Fruit fly (Drosophila melanogaster) whole organism, embryonic: ENCODE data around the gene Psf2.
A peak's percentile ranks its signal among the peaks of the same experiment; 100 is the strongest.

Source experiments
- Atf3 ChIP-seq: fragments of 200-800 bp; sonication (Bioruptor generic); optimal IDR thresholded peaks from 3 replicates; lab custom pipeline; 2016; ENCODE audit warnings: missing biosample characterization, missing genetic modification characterization
- B-H1 ChIP-seq: fragments of 200-800 bp; sonication (Bioruptor generic); IDR thresholded peaks from 3 replicates; pipeline ENCODE4 v1.3.6; 2022; ENCODE audit warnings: missing biosample characterization, missing genetic modification characterization
- BtbVII ChIP-seq: fragments of 200-800 bp; sonication (Bioruptor generic); optimal IDR thresholded peaks from 3 replicates; lab custom pipeline; 2017; ENCODE audit warnings: missing biosample characterization, mild to moderate bottlenecking, missing genetic modification characterization
- CG10274 ChIP-seq: fragments of 200-800 bp; sonication (Bioruptor generic); optimal IDR thresholded peaks from 3 replicates; lab custom pipeline; 2017; ENCODE audit warnings: missing biosample characterization, mild to moderate bottlenecking, missing genetic modification characterization
- CG11456 ChIP-seq: fragments of 200-800 bp; sonication (Bioruptor generic); IDR thresholded peaks from 3 replicates; pipeline ENCODE4 v1.3.6; 2022; ENCODE audit warnings: missing biosample characterization, missing genetic modification characterization
- CG11504 ChIP-seq: fragments of 200-800 bp; sonication (Bioruptor generic); optimal IDR thresholded peaks from 3 replicates; lab custom pipeline; 2019; ENCODE audit warnings: missing biosample characterization, mild to moderate bottlenecking, missing genetic modification characterization, moderate library complexity
- CG12071 ChIP-seq: fragments of 200-800 bp; sonication (Bioruptor generic); optimal IDR thresholded peaks from 3 replicates; lab custom pipeline; 2018; ENCODE audit warnings: missing biosample characterization, mild to moderate bottlenecking, missing genetic modification characterization
- CG1233 ChIP-seq: fragments of 200-800 bp; sonication (Bioruptor generic); optimal IDR thresholded peaks from 4 replicates; lab custom pipeline; 2018; ENCODE audit warnings: missing biosample characterization, mild to moderate bottlenecking, missing genetic modification characterization
- CG12391 ChIP-seq: fragments of 200-800 bp; sonication (Bioruptor generic); optimal IDR thresholded peaks from 3 replicates; lab custom pipeline; 2018; ENCODE audit warnings: missing biosample characterization, mild to moderate bottlenecking, missing genetic modification characterization, moderate library complexity
- CG12744 ChIP-seq: fragments of 200-800 bp; sonication (Bioruptor generic); optimal IDR thresholded peaks from 2 replicates; lab custom pipeline; 2016; ENCODE audit warnings: missing biosample characterization, missing genetic modification characterization
- CG12769 ChIP-seq: fragments of 200-800 bp; sonication (Bioruptor generic); optimal IDR thresholded peaks from 2 replicates; lab custom pipeline; 2019; ENCODE audit warnings: missing biosample characterization, mild to moderate bottlenecking, missing genetic modification characterization, moderate library complexity
- CG1529 ChIP-seq: fragments of 200-800 bp; sonication (Bioruptor generic); optimal IDR thresholded peaks from 3 replicates; lab custom pipeline; 2018; ENCODE audit warnings: missing biosample characterization, missing genetic modification characterization
- CG2116 ChIP-seq: fragments of 200-800 bp; sonication (Bioruptor generic); optimal IDR thresholded peaks from 3 replicates; lab custom pipeline; 2018; ENCODE audit warnings: missing biosample characterization, mild to moderate bottlenecking, missing genetic modification characterization
- CG2889 ChIP-seq: fragments of 200-800 bp; sonication (Bioruptor generic); IDR thresholded peaks from 3 replicates; pipeline ENCODE4 v1.3.6; 2022; ENCODE audit warnings: missing biosample characterization, missing genetic modification characterization
- CG34224 ChIP-seq: fragments of 200-800 bp; sonication (Bioruptor generic); IDR thresholded peaks from 3 replicates; pipeline ENCODE4 v1.3.6; 2022; ENCODE audit warnings: missing biosample characterization, missing genetic modification characterization; ENCODE audit not compliant: partially characterized antibody
- CG34422 ChIP-seq: fragments of 200-800 bp; sonication (Bioruptor generic); IDR thresholded peaks from 3 replicates; pipeline ENCODE4 v1.3.6; 2022; ENCODE audit warnings: missing biosample characterization, missing genetic modification characterization
- CG4730 ChIP-seq: fragments of 200-800 bp; sonication (Bioruptor generic); IDR thresholded peaks from 2 replicates; pipeline ENCODE4 v1.3.6; 2022; ENCODE audit warnings: missing biosample characterization, missing genetic modification characterization
- CG6175 ChIP-seq: fragments of 200-800 bp; sonication (Bioruptor generic); IDR thresholded peaks from 3 replicates; pipeline ENCODE4 v1.3.6; 2022; ENCODE audit warnings: missing biosample characterization, missing genetic modification characterization
- CG6791 ChIP-seq: fragments of 200-800 bp; sonication (Bioruptor generic); IDR thresholded peaks from 3 replicates; pipeline ENCODE4 v1.3.6; 2022; ENCODE audit warnings: missing biosample characterization, missing genetic modification characterization; ENCODE audit not compliant: partially characterized antibody
- CkIIα-i1 ChIP-seq: fragments of 200-800 bp; sonication (Bioruptor generic); IDR thresholded peaks from 2 replicates; pipeline ENCODE4 v1.3.6; 2022; ENCODE audit warnings: missing biosample characterization, missing genetic modification characterization
- D ChIP-seq, 2 experiments: fragments of 200-800 bp in 1 of 2; fragments of >200 bp in 1 of 2; sonication (Bioruptor generic) in 1 of 2; optimal IDR thresholded peaks; 2 replicates in 1 of 2; 3 replicates in 1 of 2; lab custom pipeline; 2017; ENCODE audit warnings: mild to moderate bottlenecking in 1 of 2, missing biosample characterization in 1 of 2, missing genetic modification characterization in 1 of 2, missing genetic modification reagents in 1 of 2
- E2f2 ChIP-seq: fragments of 200-800 bp; sonication (Bioruptor generic); IDR thresholded peaks from 2 replicates; pipeline ENCODE4 v1.3.6; 2022; ENCODE audit warnings: missing biosample characterization, missing genetic modification characterization
- Eip74EF ChIP-seq, 2 experiments: fragments of 200-800 bp in 1 of 2; fragments of >200 bp in 1 of 2; sonication (Bioruptor generic) in 1 of 2; optimal IDR thresholded peaks; 2 replicates each; lab custom pipeline; 2017 to 2019; ENCODE audit warnings: missing biosample characterization in 2 of 2, missing genetic modification characterization in 2 of 2, mild to moderate bottlenecking in 1 of 2, moderate library complexity in 1 of 2
- Fer3 ChIP-seq: fragments of 200-800 bp; sonication (Bioruptor generic); optimal IDR thresholded peaks from 2 replicates; lab custom pipeline; 2018; ENCODE audit warnings: missing biosample characterization, mild to moderate bottlenecking, missing genetic modification characterization, moderate library complexity
- HmgZ ChIP-seq: fragments of 200-800 bp; sonication (Bioruptor generic); optimal IDR thresholded peaks from 2 replicates; lab custom pipeline; 2018; ENCODE audit warnings: missing biosample characterization, mild to moderate bottlenecking, missing genetic modification characterization
- MESR4 ChIP-seq: fragments of 200-800 bp; sonication (Bioruptor generic); optimal IDR thresholded peaks from 2 replicates; lab custom pipeline; 2018; ENCODE audit warnings: missing biosample characterization, mild to moderate bottlenecking, missing genetic modification characterization, moderate library complexity
- NC2α ChIP-seq: fragments of 200-800 bp; sonication (Bioruptor generic); optimal IDR thresholded peaks from 2 replicates; lab custom pipeline; 2016; ENCODE audit warnings: missing biosample characterization, missing genetic modification characterization
- Sin3A ChIP-seq: fragments of >200 bp; optimal IDR thresholded peaks from 2 replicates; lab custom pipeline; 2018
- Ssrp ChIP-seq: fragments of 200-800 bp; sonication (Bioruptor generic); optimal IDR thresholded peaks from 2 replicates; lab custom pipeline; 2018; ENCODE audit warnings: missing biosample characterization, mild to moderate bottlenecking, missing genetic modification characterization, moderate library complexity
- TFAM ChIP-seq: fragments of 200-800 bp; sonication (Bioruptor generic); optimal IDR thresholded peaks from 2 replicates; lab custom pipeline; 2017; ENCODE audit warnings: missing biosample characterization, missing genetic modification characterization, inconsistent platforms
- ara ChIP-seq: fragments of 200-800 bp; sonication (Bioruptor generic); IDR thresholded peaks from 2 replicates; pipeline ENCODE4 v1.3.6; 2022; ENCODE audit warnings: missing biosample characterization, missing genetic modification characterization
- cato ChIP-seq: fragments of 200-800 bp; sonication (Bioruptor generic); optimal IDR thresholded peaks from 2 replicates; lab custom pipeline; 2016; ENCODE audit warnings: missing biosample characterization, missing genetic modification characterization, borderline replicate concordance
- caup ChIP-seq: fragments of 200-800 bp; sonication (Bioruptor generic); optimal IDR thresholded peaks from 3 replicates; lab custom pipeline; 2017; ENCODE audit warnings: missing biosample characterization, mild to moderate bottlenecking, missing genetic modification characterization, moderate library complexity; ENCODE audit not compliant: severe bottlenecking
- chinmo ChIP-seq: fragments of 200-800 bp; sonication (Bioruptor generic); IDR thresholded peaks from 4 replicates; pipeline ENCODE4 v1.3.6; 2022; ENCODE audit warnings: missing biosample characterization, missing genetic modification characterization; ENCODE audit not compliant: partially characterized antibody
- crp ChIP-seq, 2 experiments: fragments of 200-800 bp; sonication (Bioruptor generic); optimal IDR thresholded peaks; 2 replicates in 1 of 2; 3 replicates in 1 of 2; lab custom pipeline; 2017; ENCODE audit warnings: missing biosample characterization in 2 of 2, missing genetic modification characterization in 2 of 2, mild to moderate bottlenecking in 1 of 2, moderate library complexity in 1 of 2
- exex ChIP-seq: fragments of 200-800 bp; sonication (Bioruptor generic); optimal IDR thresholded peaks from 4 replicates; lab custom pipeline; 2018; ENCODE audit warnings: missing biosample characterization, mild to moderate bottlenecking, missing genetic modification characterization, moderate library complexity
- eyg ChIP-seq: fragments of 200-800 bp; sonication (Bioruptor generic); optimal IDR thresholded peaks from 3 replicates; lab custom pipeline; 2016; ENCODE audit warnings: missing biosample characterization, missing genetic modification characterization
- hbn ChIP-seq: fragments of 200-800 bp; sonication (Bioruptor generic); IDR thresholded peaks from 2 replicates; pipeline ENCODE4 v1.3.6; 2022; ENCODE audit warnings: missing biosample characterization, missing genetic modification characterization; ENCODE audit not compliant: partially characterized antibody
- klu ChIP-seq: fragments of 200-800 bp; sonication (Bioruptor generic); IDR thresholded peaks from 2 replicates; pipeline ENCODE4 v1.3.6; 2022; ENCODE audit warnings: missing biosample characterization, missing genetic modification characterization
- oc ChIP-seq: fragments of 200-800 bp; sonication (Bioruptor generic); optimal IDR thresholded peaks from 2 replicates; lab custom pipeline; 2018; ENCODE audit warnings: missing biosample characterization, mild to moderate bottlenecking, missing genetic modification characterization, moderate library complexity
- pb ChIP-seq: fragments of 200-800 bp; sonication (Bioruptor generic); optimal IDR thresholded peaks from 3 replicates; lab custom pipeline; 2016; ENCODE audit warnings: missing biosample characterization, missing genetic modification characterization
- pnt ChIP-seq: fragments of 200-800 bp; sonication (Bioruptor generic); optimal IDR thresholded peaks from 3 replicates; lab custom pipeline; 2016; ENCODE audit warnings: missing biosample characterization, missing genetic modification characterization
- sd ChIP-seq: fragments of 200-800 bp; sonication (Bioruptor generic); optimal IDR thresholded peaks from 3 replicates; lab custom pipeline; 2018; ENCODE audit warnings: missing biosample characterization, mild to moderate bottlenecking, missing genetic modification characterization, moderate library complexity
- sens-2 ChIP-seq: fragments of 200-800 bp; sonication (Bioruptor generic); IDR thresholded peaks from 2 replicates; pipeline ENCODE4 v1.3.6; 2022; ENCODE audit warnings: missing biosample characterization, missing genetic modification characterization
- sr ChIP-seq: fragments of 200-800 bp; sonication (Bioruptor generic); IDR thresholded peaks from 3 replicates; pipeline ENCODE4 v1.3.6; 2022; ENCODE audit warnings: missing biosample characterization, missing genetic modification characterization
- ttk ChIP-seq: fragments of 200-800 bp; sonication (Bioruptor generic); IDR thresholded peaks from 2 replicates; pipeline ENCODE4 v2.1.2; 2022; ENCODE audit warnings: missing biosample characterization, missing genetic modification characterization
- z ChIP-seq: fragments of 200-800 bp; sonication (Bioruptor generic); IDR thresholded peaks from 3 replicates; pipeline ENCODE4 v1.3.6; 2022; ENCODE audit warnings: missing biosample characterization, missing genetic modification characterization
- zen ChIP-seq: fragments of 200-800 bp; sonication (Bioruptor generic); optimal IDR thresholded peaks from 3 replicates; lab custom pipeline; 2018; ENCODE audit warnings: missing biosample characterization, mild to moderate bottlenecking, missing genetic modification characterization, moderate library complexity

The Psf2 gene

DNA sequence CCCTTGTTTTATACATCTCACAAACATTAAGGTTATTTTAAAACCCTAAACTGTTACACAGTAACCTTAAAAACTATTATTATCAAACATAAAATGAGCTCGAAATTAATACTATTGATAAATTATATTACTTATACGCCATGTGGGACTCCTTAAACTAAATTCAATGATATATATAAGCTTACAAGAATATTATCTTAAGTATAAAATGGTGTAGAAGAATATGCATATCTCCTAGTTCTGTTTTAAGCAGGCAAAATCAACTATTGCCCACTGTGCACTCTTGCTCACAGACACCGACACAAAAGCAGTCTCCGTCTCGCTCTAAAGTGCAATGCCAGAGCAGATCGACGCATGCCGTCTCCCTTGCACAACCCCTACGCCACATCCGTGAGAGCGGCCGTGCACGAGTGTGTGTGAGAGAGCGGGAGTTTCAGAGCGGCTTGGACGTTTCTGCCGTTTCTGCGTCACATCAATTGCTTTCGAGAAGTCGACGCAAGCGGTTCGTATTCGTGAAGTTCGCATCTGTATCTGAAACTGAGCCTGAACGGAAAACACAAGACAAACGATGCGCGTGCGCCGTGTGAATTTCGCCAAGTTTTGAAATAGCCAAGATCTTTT is 15.5 kb downstream of the Psf2 start (continued):
- TF ChIP-seq zen, result peak; percentile 70
- peak; percentile 77 for TF ChIP-seq D (optimal IDR thresholded peaks at IDR 0.05; lab: Kevin White, UChicago)
- TF ChIP-seq D (GFP tag; optimal IDR thresholded peaks at IDR 0.05; lab: Kevin White, UChicago), result peak; percentile 75
- TF ChIP-seq crp (GFP tag; optimal IDR thresholded peaks at IDR 0.05; lab: Kevin White, UChicago), result no peak
- TF ChIP-seq Fer3, result no peak
- no peak for TF ChIP-seq TFAM (GFP tag; lab: Kevin White, UChicago)

DNA sequence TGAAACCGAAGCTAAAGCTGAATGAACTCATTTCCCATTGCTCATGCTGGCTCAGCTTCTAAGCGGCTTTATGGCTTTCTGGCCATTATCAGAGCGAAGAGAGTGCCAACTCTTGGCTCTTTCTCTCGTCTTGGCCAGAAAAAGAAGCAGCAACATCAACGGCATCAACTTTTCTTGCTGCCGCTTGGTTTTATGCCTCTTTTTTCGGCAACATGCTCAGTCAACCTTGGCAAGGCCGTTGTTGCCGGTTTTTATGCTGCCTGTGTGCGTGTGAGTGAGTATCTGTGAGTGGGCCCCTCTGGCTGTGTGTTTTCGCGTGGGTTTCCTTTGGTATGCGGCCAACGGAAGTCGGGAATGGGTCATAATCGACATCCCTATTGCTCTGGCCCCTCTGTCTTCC is 16.6 kb downstream of the Psf2 start:
- no peak for TF ChIP-seq exex (tag; lab: Kevin White, UChicago)
- TF ChIP-seq CG12769 (tag; lab: Kevin White, UChicago), result peak; percentile 1
- no peak for TF ChIP-seq ttk (GFP tag; lab: Robert Waterston, UW)
- TF ChIP-seq MESR4, result no peak
- no peak for TF ChIP-seq CG12744 (GFP tag; lab: Kevin White, UChicago)
- TF ChIP-seq z (GFP tag; lab: Robert Waterston, UW), result no peak
- no peak for TF ChIP-seq NC2α (GFP tag; lab: Kevin White, UChicago)
- no peak for TF ChIP-seq CG12071 (GFP tag; lab: Kevin White, UChicago)
- TF ChIP-seq CkIIα-i1, result no peak
- TF ChIP-seq hbn, result no peak
- no peak for TF ChIP-seq HmgZ (tag; lab: Kevin White, UChicago)
- TF ChIP-seq CG11504 (tag; lab: Kevin White, UChicago), result peak; percentile 46
- no peak for TF ChIP-seq E2f2
- TF ChIP-seq CG1233, result no peak
- 0 out of 4 replicates have a peak, but pooled peaks have one; percentile 56 for TF ChIP-seq chinmo (GFP tag; lab: Robert Waterston, UW)
- no peak for TF ChIP-seq Atf3
- TF ChIP-seq ara (GFP tag; lab: Robert Waterston, UW), result 0 out of 2 replicates have a peak, but pooled peaks have one; percentile 5
- no peak for TF ChIP-seq pnt
- no peak for TF ChIP-seq pb (GFP tag; lab: Kevin White, UChicago)
- no peak for TF ChIP-seq eyg (GFP tag; lab: Kevin White, UChicago)
- no peak for TF ChIP-seq cato (GFP tag; lab: Kevin White, UChicago)
- TF ChIP-seq CG12391 (tag; lab: Kevin White, UChicago), result no peak
- no peak for TF ChIP-seq CG6791 (GFP tag; lab: Robert Waterston, UW)
- no peak for TF ChIP-seq CG2889 (GFP tag; lab: Robert Waterston, UW)
- TF ChIP-seq CG1529 (GFP tag; lab: Kevin White, UChicago), result no peak
- TF ChIP-seq Sin3A (lab: Kevin White, UChicago), result no peak
- TF ChIP-seq Ssrp (tag; lab: Kevin White, UChicago), result no peak
- no peak for TF ChIP-seq CG34224 (GFP tag; lab: Robert Waterston, UW)
- no peak for TF ChIP-seq sens-2 (GFP tag; lab: Robert Waterston, UW)
- no peak for TF ChIP-seq BtbVII
- peak; percentile 72 for TF ChIP-seq oc (tag; lab: Kevin White, UChicago)
- no peak for TF ChIP-seq Eip74EF (GFP tag; optimal IDR thresholded peaks at IDR 0.05; lab: Kevin White, UChicago)
- TF ChIP-seq crp (GFP tag; optimal IDR thresholded peaks at IDR 0.05; lab: Kevin White, UChicago), result no peak
- TF ChIP-seq CG34422 (GFP tag; lab: Robert Waterston, UW), result no peak
- peak; percentile 47; the same call in 2 of the 3 replicates for TF ChIP-seq CG6175 (GFP tag; lab: Robert Waterston, UW)
- TF ChIP-seq caup (GFP tag; lab: Kevin White, UChicago), result no peak
- no peak for TF ChIP-seq klu (GFP tag; lab: Robert Waterston, UW)
- TF ChIP-seq B-H1, result no peak
- no peak for TF ChIP-seq CG2116
- TF ChIP-seq sd (tag; lab: Kevin White, UChicago), result peak; percentile 44
- peak; percentile 77; the same call in 2 of the 3 replicates for TF ChIP-seq sr (GFP tag; lab: Robert Waterston, UW)
- no peak for TF ChIP-seq CG4730 (GFP tag; lab: Robert Waterston, UW)
- TF ChIP-seq CG11456, result no peak
- no peak for TF ChIP-seq CG10274 (GFP tag; lab: Kevin White, UChicago)
